Worm (Caenorhabditis elegans): Measurements from ENCODE around the gene srt-5.

DNA sequence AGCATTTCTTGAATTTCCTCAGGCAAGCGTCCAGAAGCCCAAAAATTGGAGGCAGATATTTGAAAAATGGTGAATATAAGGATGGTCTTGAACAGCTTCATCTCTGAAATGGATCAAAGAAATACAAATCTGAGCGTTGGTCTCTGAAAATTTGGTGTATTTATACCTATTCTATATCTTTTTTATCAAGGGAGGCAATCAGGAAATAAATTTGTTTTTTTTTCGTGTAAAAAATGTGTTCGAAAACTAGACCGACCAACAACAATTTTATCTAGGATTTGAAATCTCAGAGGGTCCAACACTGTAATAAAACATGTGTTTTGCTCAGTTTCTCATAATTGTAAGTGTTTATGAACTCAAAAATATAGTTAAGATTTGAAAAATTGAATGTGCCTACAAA lies 41.1 kb upstream of the srt-5 start, which contains the start of gene srt-56:
- TF ChIP-seq ztf-23 (GFP tag; IDR thresholded peaks at IDR 0.05) (no peak), med-1 (GFP tag; optimal IDR thresholded peaks at IDR 0.05; ENCODE audit: insufficient read depth) (no peak), flt-1 (GFP tag; IDR thresholded peaks at IDR 0.05) (no peak), tab-1 (GFP tag; IDR thresholded peaks at IDR 0.05) (no peak), cog-1 (tag; optimal IDR thresholded peaks at IDR 0.05) (no peak), klf-2 (GFP tag; conservative IDR thresholded peaks at IDR 0.05) (no peak)
